Fruit fly (Drosophila melanogaster) whole organism: ENCODE measurements around the gene muc.

Experiments
- CG8478 ChIP-seq: fragments of >200 bp; optimal IDR thresholded peaks from 2 replicates; lab custom pipeline; 2018; ENCODE audit warnings: inconsistent platforms
- Dll ChIP-seq: fragments of >200 bp; optimal IDR thresholded peaks from 2 replicates; lab custom pipeline; 2017
- EcR ChIP-seq, 2 experiments: fragments of >200 bp; optimal IDR thresholded peaks; 2 replicates each; lab custom pipeline; 2017; ENCODE audit warnings: missing biosample characterization in 2 of 2, missing genetic modification characterization in 2 of 2, missing genetic modification reagents in 2 of 2
- pan ChIP-seq: fragments of >200 bp; optimal IDR thresholded peaks from 2 replicates; lab custom pipeline; 2017
- psq ChIP-seq: fragments of >200 bp; optimal IDR thresholded peaks from 2 replicates; lab custom pipeline; 2017
- usp ChIP-seq: fragments of >200 bp; optimal IDR thresholded peaks from 2 replicates; lab custom pipeline; 2017; ENCODE audit warnings: missing biosample characterization, missing genetic modification characterization, mixed read lengths

dm6 chr2L:7442106-7442505, 15.4 kb downstream of the muc start:
- TF ChIP-seq EcR (GFP tag; optimal IDR thresholded peaks at IDR 0.05; lab: Kevin White, UChicago) (no peak), Dll (no peak), CG8478 (no peak), psq (no peak), usp (no peak), pan (lab: Kevin White, UChicago) (no peak)
